Worm (Caenorhabditis elegans) whole organism, midembryonic: ENCODE measurements around the gene C10G8.4.

Experiments used
- cog-1 ChIP-seq: sonication (generic microtip); optimal IDR thresholded peaks from 2 replicates; lab custom pipeline; 2016; ENCODE audit warnings: missing genetic modification characterization, missing compliant biosample characterization
- flt-1 ChIP-seq: fragments of 200-800 bp; sonication (Bioruptor generic); IDR thresholded peaks from 2 replicates; pipeline ENCODE4 v1.3.6; 2022; ENCODE audit warnings: missing genetic modification characterization, missing compliant biosample characterization
- tab-1 ChIP-seq: fragments of 200-800 bp; sonication (Bioruptor generic); IDR thresholded peaks from 2 replicates; pipeline ENCODE4 v1.3.6; 2022; ENCODE audit warnings: missing genetic modification characterization, missing compliant biosample characterization
- ztf-23 ChIP-seq: fragments of 200-800 bp; sonication (Bioruptor generic); IDR thresholded peaks from 2 replicates; pipeline ENCODE4 v1.3.6; 2022; ENCODE audit warnings: missing genetic modification reagents, missing genetic modification characterization, missing compliant biosample characterization
- ztf-29 ChIP-seq: fragments of 200-800 bp; sonication (Bioruptor generic); IDR thresholded peaks from 2 replicates; pipeline ENCODE4 v1.3.6; 2022; ENCODE audit warnings: missing genetic modification reagents, missing genetic modification characterization, missing compliant biosample characterization

ce11 chrV:5318349-5318748, 6.6 kb downstream of the C10G8.4 start:
- TF ChIP-seq flt-1 (GFP tag; lab: Robert Waterston, UW), result no peak
- no peak for TF ChIP-seq ztf-29
- TF ChIP-seq tab-1 (GFP tag; lab: Robert Waterston, UW), result no peak
- TF ChIP-seq cog-1, result no peak
- no peak for TF ChIP-seq ztf-23 (GFP tag; lab: Robert Waterston, UW)
